Fruit fly (Drosophila melanogaster) ovary, adult (tissue): ENCODE measurements around the gene CG6839.

ENCODE experiments used
- CG17801 ChIP-seq: fragments of 200-800 bp; optimal IDR thresholded peaks from 2 replicates; lab custom pipeline; 2019; ENCODE audit warnings: missing biosample characterization, mild to moderate bottlenecking, missing genetic modification characterization, moderate library complexity; ENCODE audit not compliant: partially characterized antibody

CG6839 gene

DNA sequence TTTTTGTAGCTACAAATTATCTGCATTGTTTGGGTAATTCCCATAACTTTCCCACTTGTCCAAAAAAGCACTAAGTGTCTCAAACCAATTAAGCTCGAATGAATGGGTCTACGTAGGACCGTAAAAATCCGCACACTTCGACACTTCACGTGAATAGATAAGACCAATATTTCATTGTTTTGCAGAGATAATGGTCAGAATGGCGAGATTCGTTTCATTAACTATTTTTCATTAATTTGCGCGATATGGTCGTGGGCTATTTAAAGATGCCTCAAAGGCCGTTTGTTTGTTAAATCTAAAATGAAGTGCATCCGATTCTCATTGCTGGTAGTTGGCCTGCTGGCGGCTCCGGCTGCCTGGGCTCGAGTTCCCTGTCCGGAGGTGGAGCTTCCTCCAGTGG lies at the start of gene CG6839:
TSS of gene CG6839 (plus strand) at position 301 of the 400 bp plus-strand sequence.
- TF ChIP-seq CG17801 (GFP tag; lab: Kevin White, UChicago) = no peak

DNA sequence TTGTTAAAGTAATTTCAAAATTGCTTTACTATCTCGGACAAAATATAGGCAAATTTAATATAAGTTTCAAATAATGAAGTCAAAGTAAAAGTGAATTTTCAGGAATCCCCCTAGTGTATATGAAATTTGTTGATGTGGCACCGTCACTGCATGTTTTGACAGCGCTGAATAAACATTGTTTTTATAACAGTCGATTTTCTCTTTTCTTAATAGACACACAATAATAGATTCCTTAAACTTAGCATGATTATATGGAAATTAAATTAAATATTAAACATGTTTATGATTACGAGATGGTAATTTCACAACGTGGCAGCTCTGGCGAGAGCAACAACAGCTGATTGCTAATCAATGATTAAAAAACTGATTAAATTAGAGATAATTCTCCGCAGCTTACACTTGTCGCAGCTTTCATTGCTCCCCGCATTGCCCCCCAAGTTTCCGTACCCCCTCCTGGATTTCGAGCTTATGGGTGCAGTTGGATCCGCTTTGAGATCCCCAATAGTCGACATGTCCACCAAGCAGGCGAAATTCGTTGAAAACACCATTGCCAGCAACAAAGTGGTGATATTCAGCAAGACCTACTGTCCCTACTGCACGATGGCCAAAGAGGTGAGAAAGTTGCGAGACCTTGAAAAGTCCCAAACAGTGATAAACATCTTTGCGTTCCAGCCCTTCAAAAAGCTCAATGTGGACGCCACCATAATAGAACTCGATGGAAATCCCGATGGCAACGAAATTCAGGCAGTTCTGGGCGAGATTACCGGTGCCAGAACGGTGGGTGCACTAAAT lies 48.1 kb upstream of the CG6839 start, which contains the start of gene Grx1:
TSS of gene Grx1 (plus strand) at position 196 of the 792 bp plus-strand sequence.
- TF ChIP-seq CG17801 (GFP tag; lab: Kevin White, UChicago) = peak; percentile 23

DNA sequence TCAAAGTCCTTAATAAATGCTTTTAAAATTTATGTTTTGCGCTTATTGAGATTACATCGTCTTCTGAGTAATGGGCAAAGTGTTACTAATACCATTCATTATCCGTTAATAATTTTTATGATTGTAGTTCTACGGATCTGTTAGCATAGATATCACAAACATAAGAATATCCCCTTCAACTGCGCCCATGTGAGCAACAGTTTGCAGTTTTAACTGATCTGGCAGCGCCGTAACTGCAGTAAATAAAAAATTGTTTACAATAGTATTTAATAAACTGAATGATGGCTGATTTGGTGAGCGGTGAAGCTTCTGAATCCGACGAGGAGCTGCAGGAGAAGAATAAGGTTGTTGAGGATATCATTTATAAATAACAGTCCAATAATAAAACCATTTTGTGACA lies 47.4 kb upstream of the CG6839 start, which contains the start of gene Blos3:
TSS of gene Blos3 (plus strand) at position 198 of the 400 bp plus-strand sequence.
- peak; percentile 22 for TF ChIP-seq CG17801 (GFP tag; lab: Kevin White, UChicago)

DNA sequence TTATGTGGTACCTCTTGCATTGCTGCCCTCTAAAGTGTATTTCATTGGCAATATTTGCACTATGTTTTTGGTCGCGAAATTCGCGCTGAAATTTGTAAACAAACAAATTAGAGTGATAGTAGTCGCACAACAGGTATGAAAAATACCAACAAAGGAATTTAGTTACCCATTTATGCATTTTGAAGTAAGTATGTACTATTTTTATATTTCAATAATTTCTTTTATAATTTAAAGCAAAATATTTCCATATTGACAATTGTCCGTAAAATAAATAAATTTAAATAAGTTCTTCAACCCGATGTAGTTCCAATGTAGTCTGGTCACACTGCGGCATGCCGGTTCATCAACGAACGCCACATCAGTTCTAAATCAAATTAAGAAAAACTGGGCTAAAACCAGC lies 44.9 kb upstream of the CG6839 start, which contains the start of the genes Rad9 and Uggt:
TSS of gene Rad9 (minus strand) at position 114 of the 400 bp plus-strand sequence.
TSS of gene Uggt (plus strand) at position 308 of the 400 bp plus-strand sequence.
- TF ChIP-seq CG17801 (GFP tag; lab: Kevin White, UChicago) = peak; percentile 15

DNA sequence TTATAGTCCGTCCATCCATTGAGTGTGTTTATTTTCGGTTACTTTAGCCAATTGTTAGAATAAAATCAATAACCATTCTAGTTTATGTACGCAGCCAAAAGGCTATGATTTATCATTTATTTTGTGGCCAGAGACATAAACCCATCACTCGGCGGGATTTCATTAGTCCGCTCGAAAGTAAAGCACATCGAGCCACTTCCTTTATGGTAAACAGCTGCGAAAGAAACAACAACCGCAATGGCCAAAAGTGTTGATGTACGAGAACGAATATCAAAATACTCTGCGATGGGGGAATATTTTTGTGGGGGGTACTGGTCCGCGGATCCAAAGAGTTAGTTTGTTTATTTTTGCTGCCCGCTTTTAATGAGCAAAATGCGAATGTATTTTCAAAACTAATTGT lies 35.8 kb upstream of the CG6839 start:
- TF ChIP-seq CG17801 (GFP tag; lab: Kevin White, UChicago) = no peak

DNA sequence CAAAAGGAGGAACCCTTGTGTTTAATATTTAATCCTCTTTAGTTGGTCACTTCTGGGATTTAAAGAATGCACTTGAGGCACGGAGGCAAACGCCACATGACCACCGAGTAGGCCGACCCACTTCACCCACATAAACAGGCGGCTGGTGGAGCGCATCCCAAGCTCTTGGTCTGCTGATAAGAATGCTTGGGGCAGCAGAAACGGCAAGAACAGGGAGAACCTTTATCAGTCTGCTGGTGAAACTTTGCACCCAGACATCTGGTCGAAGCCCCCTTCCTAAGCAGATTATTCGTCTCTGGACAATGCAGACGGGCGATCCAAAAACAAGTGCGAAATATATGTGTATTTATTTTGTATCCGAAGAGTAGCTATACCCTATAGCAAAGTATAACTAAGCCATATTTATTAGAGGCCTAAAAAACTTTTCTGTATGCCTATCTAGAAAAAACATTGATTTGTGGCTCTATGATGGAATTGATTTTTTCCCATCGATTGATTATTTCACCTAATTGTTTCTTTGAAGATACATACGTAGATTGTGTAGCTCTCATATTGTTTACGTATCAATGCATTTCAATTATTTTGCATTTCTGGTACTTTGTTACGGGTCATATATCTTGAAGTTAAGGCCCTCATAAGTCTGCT lies 28.0 kb upstream of the CG6839 start:
- TF ChIP-seq CG17801 (GFP tag; lab: Kevin White, UChicago) = no peak

DNA sequence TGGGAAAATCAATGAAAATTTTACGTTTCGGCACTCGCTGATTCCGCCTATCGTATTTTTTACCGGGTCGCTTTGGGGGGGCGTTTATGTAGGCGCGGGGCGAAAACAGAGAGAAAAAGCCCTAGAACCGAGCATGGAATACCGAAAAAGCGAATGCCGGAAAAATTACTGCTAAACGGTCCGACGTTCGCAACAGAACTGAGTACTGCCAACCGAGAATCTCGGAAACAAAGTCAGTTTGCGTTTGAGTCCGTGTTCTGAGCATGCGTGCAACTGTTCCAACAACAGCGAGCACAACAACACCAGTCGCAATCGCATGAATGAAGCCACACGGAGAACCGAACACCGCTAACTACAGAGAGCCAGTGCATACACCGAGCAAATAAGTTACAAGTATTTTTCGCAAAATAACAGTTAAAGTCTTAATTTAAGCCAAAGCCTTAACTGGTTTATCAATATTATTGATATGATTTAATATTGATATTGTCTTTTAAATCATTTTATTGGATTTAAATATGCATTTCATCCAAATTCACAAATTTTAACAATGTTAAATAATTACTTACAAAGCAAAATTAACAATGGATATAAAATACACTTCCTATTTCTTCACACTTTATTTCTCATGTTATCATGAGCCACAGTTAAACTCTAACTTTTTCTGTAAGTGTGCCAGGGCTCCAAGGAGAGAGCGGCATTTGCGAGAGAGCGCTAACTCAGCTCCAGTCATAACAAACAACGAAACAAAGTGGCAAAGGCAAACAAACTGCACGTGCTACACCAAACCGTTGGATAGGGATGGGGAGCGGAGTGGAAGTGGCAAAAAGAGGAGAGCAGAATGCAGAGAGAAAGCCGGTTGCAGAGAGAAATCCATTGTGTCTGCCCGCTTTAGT lies 26.9 kb upstream of the CG6839 start, which contains the start of gene CG3961:
TSS of gene CG3961 (minus strand) at position 201 of the 893 bp plus-strand sequence.
- TF ChIP-seq CG17801 (GFP tag; lab: Kevin White, UChicago) = peak; percentile 96

DNA sequence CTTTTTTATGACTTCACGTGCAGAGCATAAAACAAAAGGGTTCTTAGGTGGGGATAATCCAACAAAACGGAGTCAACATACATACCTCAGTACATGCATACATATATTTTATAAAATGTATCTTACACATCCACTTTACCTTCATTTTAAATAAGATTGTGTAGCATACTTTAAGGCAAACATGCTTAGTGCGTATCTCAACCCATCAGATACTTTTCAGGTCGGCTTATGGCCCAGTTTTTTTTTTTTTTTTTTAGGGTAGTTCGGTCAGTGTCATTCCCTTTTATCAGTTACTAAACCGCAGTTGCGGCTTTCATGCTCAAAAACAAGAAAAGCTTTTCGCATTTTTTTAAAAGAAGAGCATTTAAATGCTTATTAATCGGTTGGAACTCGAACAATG lies 25.4 kb upstream of the CG6839 start, which contains the start of gene NijB:
TSS of gene NijB (plus strand) at position 398 of the 400 bp plus-strand sequence.
- no peak for TF ChIP-seq CG17801 (GFP tag; lab: Kevin White, UChicago)

DNA sequence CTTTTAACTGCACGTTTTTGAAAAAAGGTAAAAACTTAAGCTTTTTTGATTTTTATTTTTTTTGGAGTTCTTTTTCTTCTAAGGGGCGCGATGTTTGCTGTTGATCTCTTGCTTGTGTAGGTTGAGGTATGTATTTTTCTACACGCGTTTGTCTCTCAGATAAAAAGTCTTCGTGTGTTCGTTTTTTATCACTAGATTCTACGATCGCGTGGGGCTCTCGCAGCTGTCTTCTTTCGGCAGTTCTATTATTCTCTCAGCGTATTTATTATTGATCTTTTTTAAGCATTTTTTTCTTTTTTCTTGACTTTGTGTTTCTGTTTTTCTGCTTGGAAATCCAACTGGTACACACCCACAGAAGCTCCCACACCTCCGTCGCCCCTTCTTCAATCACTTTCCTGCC lies 22.3 kb upstream of the CG6839 start:
- TF ChIP-seq CG17801 (GFP tag; lab: Kevin White, UChicago) = peak; percentile 15

DNA sequence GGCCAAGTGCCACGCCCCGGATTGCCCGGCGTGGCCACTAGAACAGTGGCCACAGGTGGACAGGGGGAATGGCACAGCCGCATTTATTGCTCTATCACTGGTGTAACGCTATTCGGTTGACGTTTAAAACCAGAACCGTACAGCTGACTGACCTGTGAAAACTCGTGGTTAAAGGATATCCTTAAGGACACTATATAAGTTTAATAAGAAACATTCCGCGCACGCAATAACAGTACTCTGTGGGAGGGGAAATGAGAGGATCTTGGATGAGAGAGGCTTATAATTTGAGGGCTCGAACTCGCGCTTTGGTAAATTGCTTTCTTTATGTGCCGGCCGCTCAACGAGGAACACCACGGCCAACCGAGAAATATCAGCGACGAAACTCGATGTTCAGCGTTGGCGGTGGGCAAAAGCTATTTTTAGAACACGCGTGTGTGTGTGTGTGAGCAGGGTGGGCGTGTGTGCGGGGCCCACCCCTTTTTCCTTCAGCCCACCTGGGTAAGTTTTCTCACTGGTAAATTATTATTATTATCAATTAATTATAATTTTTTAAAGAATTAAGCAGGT lies 21.0 kb upstream of the CG6839 start:
- no peak for TF ChIP-seq CG17801 (GFP tag; lab: Kevin White, UChicago)

DNA sequence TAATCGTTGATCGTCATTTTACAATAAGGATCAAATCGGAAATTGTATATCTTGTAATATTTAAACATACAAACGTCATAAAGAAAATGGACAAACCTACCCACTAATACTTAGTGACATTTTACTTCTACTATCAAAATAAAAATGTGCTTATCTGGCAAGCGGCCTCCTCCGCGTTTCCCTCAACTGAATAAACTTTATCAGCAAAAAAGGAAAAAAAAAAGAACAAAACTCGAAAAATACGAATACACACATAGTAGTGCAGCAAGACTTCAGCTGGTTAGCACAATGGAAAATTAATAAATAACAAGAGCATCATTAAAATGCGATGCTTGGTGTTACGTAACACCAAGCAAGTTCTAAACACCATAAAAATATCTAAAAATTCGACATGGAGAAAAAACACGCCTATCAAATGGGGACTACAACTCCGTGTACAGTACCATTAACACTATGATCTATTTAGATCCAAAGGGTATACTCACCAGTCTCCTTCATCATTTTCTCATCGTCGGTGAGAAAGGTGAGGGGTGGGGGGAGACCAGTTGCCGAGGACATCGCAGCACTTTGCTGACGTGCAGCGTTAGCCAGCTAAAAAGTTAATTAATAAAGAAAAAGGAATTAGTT lies 19.8 kb upstream of the CG6839 start:
- peak; percentile 3 for TF ChIP-seq CG17801 (GFP tag; lab: Kevin White, UChicago)

DNA sequence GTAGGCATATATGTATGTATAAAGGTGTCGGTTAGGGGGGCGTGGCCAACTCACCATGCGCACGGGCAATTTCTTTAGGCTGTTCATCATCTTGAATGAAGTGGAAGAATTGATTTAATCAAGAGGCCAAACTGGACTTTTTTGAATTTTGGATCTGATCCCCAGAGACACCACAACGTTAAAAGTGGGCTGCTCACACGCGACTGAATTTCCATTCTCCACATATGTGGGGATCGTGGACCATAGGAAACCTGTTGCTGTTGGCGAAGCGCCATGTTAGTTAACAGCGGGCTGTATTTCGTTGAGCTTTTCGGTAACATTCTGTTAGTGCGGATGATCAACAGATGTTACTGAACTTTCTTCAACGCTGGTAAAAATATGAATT lies 19.3 kb upstream of the CG6839 start, which contains the start of gene CG3902:
TSS of gene CG3902 (minus strand) at position 208 of the 385 bp plus-strand sequence.
- peak; percentile 51 for TF ChIP-seq CG17801 (GFP tag; lab: Kevin White, UChicago)

DNA sequence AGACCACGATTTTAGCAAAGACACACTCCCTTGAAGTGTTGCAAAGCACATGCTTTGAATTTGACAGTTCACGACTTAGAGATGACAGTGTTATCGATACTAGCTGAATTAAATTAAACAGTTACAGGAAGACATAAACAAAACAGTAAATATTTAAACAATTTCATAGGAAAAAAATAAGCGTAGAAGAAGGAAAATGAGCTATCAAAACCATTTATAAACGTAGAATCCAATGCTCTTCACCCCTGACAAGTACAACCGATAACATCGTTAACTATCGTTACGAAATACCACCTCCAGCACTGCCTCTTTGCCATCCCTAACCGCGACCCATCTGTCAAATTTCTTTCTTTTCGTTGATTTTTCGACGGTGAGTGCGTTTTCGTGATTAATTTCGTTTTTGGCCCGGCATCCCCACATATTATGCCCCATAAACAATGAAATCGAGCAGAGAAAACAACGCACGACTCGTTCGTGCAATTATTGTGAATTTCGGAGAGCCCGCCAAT lies 18.6 kb upstream of the CG6839 start, which contains the start of gene RpL26:
TSS of gene RpL26 (plus strand) at position 106 of the 509 bp plus-strand sequence.
- TF ChIP-seq CG17801 (GFP tag; lab: Kevin White, UChicago) = peak; percentile 78
